Worm (Caenorhabditis elegans): ENCODE data around the gene ins-39.
A peak's percentile ranks its signal among the peaks of the same experiment; 100 is the strongest.

The ins-39 gene

DNA sequence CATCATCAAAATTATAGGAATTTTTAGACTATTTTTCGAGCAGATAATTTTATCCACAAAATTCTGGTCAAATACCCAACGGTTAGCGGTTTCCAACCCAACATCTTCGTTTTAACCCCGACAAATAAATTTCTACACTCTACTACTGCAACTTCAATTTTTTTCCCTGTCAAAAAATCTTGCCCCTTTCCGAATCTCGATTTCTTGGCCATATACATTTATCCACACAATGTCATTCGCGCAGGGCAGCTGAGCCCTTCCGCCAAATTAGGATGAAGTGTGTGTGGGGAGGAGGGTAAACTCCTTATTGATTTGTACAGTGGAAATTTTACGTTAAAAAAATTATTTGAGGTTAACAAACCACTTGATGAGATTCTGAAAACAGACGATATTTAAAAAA is 597 bp upstream of the ins-39 start:
- TF ChIP-seq elt-2 (tag; optimal IDR thresholded peaks at IDR 0.05) (peak; percentile 47), zip-5 (tag; optimal IDR thresholded peaks at IDR 0.05) (no peak), hlh-15 (tag; optimal IDR thresholded peaks at IDR 0.05) (no peak), pax-1 (tag; optimal IDR thresholded peaks at IDR 0.05) (peak; percentile 54), ceh-14 (tag; optimal IDR thresholded peaks at IDR 0.05) (no peak), pha-2 (tag; optimal IDR thresholded peaks at IDR 0.05) (no peak), mec-3 (tag; optimal IDR thresholded peaks at IDR 0.05; ENCODE audit: borderline replicate concordance) (no peak), hlh-8 (tag; optimal IDR thresholded peaks at IDR 0.05) (no peak), fax-1 (tag; optimal IDR thresholded peaks at IDR 0.05) (no peak), pros-1 (tag; optimal IDR thresholded peaks at IDR 0.05) (peak; percentile 72), madf-2 (tag; optimal IDR thresholded peaks at IDR 0.05) (peak; percentile 3), K09A11.1 (tag; optimal IDR thresholded peaks at IDR 0.05; ENCODE audit: insufficient read depth) (peak; percentile 66), ref-2 (tag; optimal IDR thresholded peaks at IDR 0.05) (peak; percentile 77), ztf-16 (tag; optimal IDR thresholded peaks at IDR 0.05) (peak; percentile 46), ama-1 (optimal IDR thresholded peaks at IDR 0.05) (no peak), rnt-1 (tag; optimal IDR thresholded peaks at IDR 0.05) (peak; percentile 76), ceh-18 (tag; optimal IDR thresholded peaks at IDR 0.05) (peak; percentile 90), Y22D7AL.16 (tag; optimal IDR thresholded peaks at IDR 0.05) (no peak), lim-6 (tag; optimal IDR thresholded peaks at IDR 0.05) (no peak), lin-11 (tag; optimal IDR thresholded peaks at IDR 0.05) (no peak), pqm-1 (tag; optimal IDR thresholded peaks at IDR 0.05) (no peak), ahr-1 (tag; optimal IDR thresholded peaks at IDR 0.05) (no peak), syd-9 (tag; optimal IDR thresholded peaks at IDR 0.05) (no peak), unc-86 (tag; optimal IDR thresholded peaks at IDR 0.05) (peak; percentile 34), hlh-13 (GFP tag; optimal IDR thresholded peaks at IDR 0.05) (no peak), pha-4 (tag; optimal IDR thresholded peaks at IDR 0.05) (no peak), dve-1 (tag; optimal IDR thresholded peaks at IDR 0.05) (peak; percentile 88), npax-4 (tag; optimal IDR thresholded peaks at IDR 0.05) (no peak), ceh-45 (GFP tag; IDR thresholded peaks at IDR 0.05) (no peak), odd-2 (tag; optimal IDR thresholded peaks at IDR 0.05) (no peak), C38D4.7 (GFP tag; optimal IDR thresholded peaks at IDR 0.05) (no peak), hlh-30 (tag; optimal IDR thresholded peaks at IDR 0.05; ENCODE audit: insufficient read depth) (peak; percentile 35), ceh-2 (tag; optimal IDR thresholded peaks at IDR 0.05) (peak; percentile 55), F13H6.1 (tag; optimal IDR thresholded peaks at IDR 0.05) (no peak), dmd-4 (tag; optimal IDR thresholded peaks at IDR 0.05; ENCODE audit: borderline replicate concordance) (no peak), elt-4 (tag; optimal IDR thresholded peaks at IDR 0.05) (no peak), eyg-1 (tag; optimal IDR thresholded peaks at IDR 0.05) (no peak), nhr-11 (tag; optimal IDR thresholded peaks at IDR 0.05) (no peak), ceh-19 (GFP tag; optimal IDR thresholded peaks at IDR 0.05) (no peak), ceh-6 (GFP tag; optimal IDR thresholded peaks at IDR 0.05) (peak; percentile 6), nhr-232 (tag; optimal IDR thresholded peaks at IDR 0.05) (no peak), ceh-30 (tag; optimal IDR thresholded peaks at IDR 0.05) (peak; percentile 76), fkh-6 (tag; optimal IDR thresholded peaks at IDR 0.05) (no peak), gmeb-2 (tag; optimal IDR thresholded peaks at IDR 0.05) (peak; percentile 35), ceh-31 (tag; optimal IDR thresholded peaks at IDR 0.05) (peak; percentile 80), unc-55 (GFP tag; optimal IDR thresholded peaks at IDR 0.05) (peak; percentile 6), che-1 (tag; optimal IDR thresholded peaks at IDR 0.05) (no peak), pag-3 (tag; optimal IDR thresholded peaks at IDR 0.05; ENCODE audit: borderline replicate concordance) (no peak), ceh-24 (tag; optimal IDR thresholded peaks at IDR 0.05) (no peak), sox-2 (GFP tag; IDR thresholded peaks at IDR 0.05) (no peak), ceh-9 (tag; optimal IDR thresholded peaks at IDR 0.05) (no peak), tbx-2 (tag; optimal IDR thresholded peaks at IDR 0.05) (peak; percentile 74), nfya-1 (tag; optimal IDR thresholded peaks at IDR 0.05) (peak; percentile 86), sdc-2 (tag; optimal IDR thresholded peaks at IDR 0.05) (peak; percentile 99)
